Fruit fly (Drosophila melanogaster): ENCODE results near the gene Nhe2.

dm6 chr2L:21075105-21075504, 29.3 kb upstream of the Nhe2 start, which contains the start of gene tadr:
- no peak for TF ChIP-seq CG7357 (GFP tag; IDR thresholded peaks at IDR 0.05)
- TF ChIP-seq CG16779 (GFP tag; IDR thresholded peaks at IDR 0.05) = no peak
- no peak for TF ChIP-seq prd (optimal IDR thresholded peaks at IDR 0.05)
- TF ChIP-seq prd (GFP tag; IDR thresholded peaks at IDR 0.05) = no peak
- TF ChIP-seq eyg (GFP tag; optimal IDR thresholded peaks at IDR 0.05) = no peak
- TF ChIP-seq trh (GFP tag; optimal IDR thresholded peaks at IDR 0.05) = no peak
- TF ChIP-seq Med (GFP tag) = no peak
- no peak for TF ChIP-seq psq (GFP tag; optimal IDR thresholded peaks at IDR 0.05)
- TF ChIP-seq CG42726 (GFP tag; IDR thresholded peaks at IDR 0.05; ENCODE audit: partially characterized antibody) = no peak
- TF ChIP-seq ssp (GFP tag; IDR thresholded peaks at IDR 0.05) = no peak

All from whole organism, embryonic.